Fruit fly (Drosophila melanogaster) whole organism, embryonic: ENCODE data around the gene CG33217.
A peak's percentile ranks its signal among the peaks of the same experiment; 100 is the strongest.

Experiments used
- Abd-B ChIP-seq: fragments of 200-800 bp; sonication (Bioruptor generic); optimal IDR thresholded peaks from 2 replicates; lab custom pipeline; 2018; ENCODE audit warnings: missing biosample characterization, mild to moderate bottlenecking, missing genetic modification characterization, moderate library complexity
- Ada2b ChIP-seq: fragments of 200-800 bp; sonication (Bioruptor generic); IDR thresholded peaks from 2 replicates; pipeline ENCODE4 v1.3.6; 2022; ENCODE audit warnings: missing biosample characterization, missing genetic modification characterization
- Asciz ChIP-seq: fragments of 200-800 bp; sonication (Bioruptor generic); optimal IDR thresholded peaks from 2 replicates; lab custom pipeline; 2017; ENCODE audit warnings: missing biosample characterization, mild to moderate bottlenecking, missing genetic modification characterization, missing genetic modification reagents
- CG1024 ChIP-seq: fragments of 200-800 bp; sonication (Bioruptor generic); IDR thresholded peaks from 2 replicates; pipeline ENCODE4 v1.3.6; 2022; ENCODE audit warnings: missing biosample characterization, missing genetic modification characterization
- CG11695 ChIP-seq: fragments of 200-800 bp; sonication (Bioruptor generic); IDR thresholded peaks from 3 replicates; pipeline ENCODE4 v1.3.6; 2022; ENCODE audit warnings: missing biosample characterization, missing genetic modification characterization
- CG11723 ChIP-seq: fragments of 200-800 bp; sonication (Bioruptor generic); optimal IDR thresholded peaks from 2 replicates; lab custom pipeline; 2017; ENCODE audit warnings: missing biosample characterization, mild to moderate bottlenecking, missing genetic modification characterization
- CG12769 ChIP-seq: fragments of 200-800 bp; sonication (Bioruptor generic); optimal IDR thresholded peaks from 2 replicates; lab custom pipeline; 2019; ENCODE audit warnings: missing biosample characterization, mild to moderate bottlenecking, missing genetic modification characterization, moderate library complexity
- CG12942 ChIP-seq: fragments of 200-800 bp; sonication (Bioruptor generic); optimal IDR thresholded peaks from 3 replicates; lab custom pipeline; 2016; ENCODE audit warnings: missing biosample characterization, missing genetic modification characterization
- CG1603 ChIP-seq: fragments of 200-800 bp; sonication (Bioruptor generic); optimal IDR thresholded peaks from 2 replicates; lab custom pipeline; 2019; ENCODE audit warnings: missing biosample characterization, mild to moderate bottlenecking, missing genetic modification characterization, moderate library complexity
- CG17802 ChIP-seq: fragments of 200-800 bp; sonication (Bioruptor generic); optimal IDR thresholded peaks from 2 replicates; lab custom pipeline; 2018; ENCODE audit warnings: missing biosample characterization, mild to moderate bottlenecking, missing genetic modification characterization, moderate library complexity
- CG17912 ChIP-seq: fragments of 200-800 bp; sonication (Bioruptor generic); optimal IDR thresholded peaks from 2 replicates; lab custom pipeline; 2018; ENCODE audit warnings: missing biosample characterization, mild to moderate bottlenecking, missing genetic modification characterization
- CG18011 ChIP-seq: fragments of 200-800 bp; sonication (Bioruptor generic); optimal IDR thresholded peaks from 2 replicates; lab custom pipeline; 2017; ENCODE audit warnings: missing biosample characterization, missing genetic modification characterization, mild to moderate bottlenecking, moderate library complexity, missing genotype
- CG2889 ChIP-seq: fragments of 200-800 bp; sonication (Bioruptor generic); IDR thresholded peaks from 3 replicates; pipeline ENCODE4 v1.3.6; 2022; ENCODE audit warnings: missing biosample characterization, missing genetic modification characterization
- CG30020 ChIP-seq: fragments of 200-800 bp; optimal IDR thresholded peaks from 2 replicates; lab custom pipeline; 2019; ENCODE audit warnings: missing biosample characterization, mild to moderate bottlenecking, missing genetic modification characterization, moderate library complexity
- CG3065 ChIP-seq: fragments of 200-800 bp; sonication (Bioruptor generic); optimal IDR thresholded peaks from 2 replicates; lab custom pipeline; 2016; ENCODE audit warnings: missing biosample characterization, missing genetic modification characterization
- CG43689 ChIP-seq: fragments of 200-800 bp; sonication (Bioruptor generic); IDR thresholded peaks from 2 replicates; pipeline ENCODE4 v1.3.6; 2022; ENCODE audit warnings: missing biosample characterization, missing genetic modification characterization
- CG4424 ChIP-seq: fragments of 200-800 bp; sonication (Bioruptor generic); optimal IDR thresholded peaks from 3 replicates; lab custom pipeline; 2016; ENCODE audit warnings: missing biosample characterization, missing genetic modification characterization
- CG4617 ChIP-seq: fragments of 200-800 bp; sonication (Bioruptor generic); optimal IDR thresholded peaks from 3 replicates; lab custom pipeline; 2016; ENCODE audit warnings: missing biosample characterization, missing genetic modification characterization, borderline replicate concordance
- CG8359 ChIP-seq: fragments of 200-800 bp; sonication (Bioruptor generic); optimal IDR thresholded peaks from 2 replicates; lab custom pipeline; 2017; ENCODE audit warnings: missing biosample characterization, mild to moderate bottlenecking, missing genetic modification characterization, borderline replicate concordance
- CG8388 ChIP-seq: fragments of 200-800 bp; sonication (Bioruptor generic); optimal IDR thresholded peaks from 2 replicates; lab custom pipeline; 2019; ENCODE audit warnings: missing biosample characterization, mild to moderate bottlenecking, missing genetic modification characterization, moderate library complexity
- CG9797 ChIP-seq: fragments of 200-800 bp; sonication (Bioruptor generic); optimal IDR thresholded peaks from 3 replicates; lab custom pipeline; 2018; ENCODE audit warnings: missing biosample characterization, mild to moderate bottlenecking, missing genetic modification characterization
- CTCF ChIP-seq: fragments of 200-800 bp; sonication (Bioruptor generic); optimal IDR thresholded peaks from 2 replicates; lab custom pipeline; 2017; ENCODE audit warnings: missing biosample characterization, mild to moderate bottlenecking, missing genetic modification characterization, moderate library complexity
- CkIIα-i1 ChIP-seq: fragments of 200-800 bp; sonication (Bioruptor generic); IDR thresholded peaks from 2 replicates; pipeline ENCODE4 v1.3.6; 2022; ENCODE audit warnings: missing biosample characterization, missing genetic modification characterization
- CrebB ChIP-seq: fragments of 200-800 bp; sonication (Bioruptor generic); optimal IDR thresholded peaks from 3 replicates; lab custom pipeline; 2018; ENCODE audit warnings: missing biosample characterization, mild to moderate bottlenecking, missing genetic modification characterization
- D19B ChIP-seq: fragments of 200-800 bp; sonication (Bioruptor generic); optimal IDR thresholded peaks from 2 replicates; lab custom pipeline; 2017; ENCODE audit warnings: missing biosample characterization, mild to moderate bottlenecking, missing genetic modification characterization
- Dad ChIP-seq: fragments of 200-800 bp; sonication (Bioruptor generic); optimal IDR thresholded peaks from 3 replicates; lab custom pipeline; 2016; ENCODE audit warnings: missing biosample characterization, missing genetic modification characterization
- Dbx ChIP-seq: fragments of 200-800 bp; sonication (Bioruptor generic); IDR thresholded peaks from 3 replicates; pipeline ENCODE4 v1.3.6; 2022; ENCODE audit warnings: missing biosample characterization, missing genetic modification characterization
- Elba2 ChIP-seq: fragments of 200-800 bp; sonication (Bioruptor generic); optimal IDR thresholded peaks from 3 replicates; lab custom pipeline; 2016; ENCODE audit warnings: missing biosample characterization, missing genetic modification characterization
- GATAe ChIP-seq: fragments of 200-800 bp; sonication (Bioruptor generic); conservative IDR thresholded peaks from 2 replicates; pipeline ENCODE4 v1.3.6; 2022; ENCODE audit warnings: missing biosample characterization, missing genetic modification characterization
- Hr39 ChIP-seq: fragments of >200 bp; optimal IDR thresholded peaks from 2 replicates; lab custom pipeline; 2017
- Mrtf ChIP-seq: fragments of 200-800 bp; sonication (Bioruptor generic); IDR thresholded peaks from 3 replicates; pipeline ENCODE4 v1.3.6; 2022; ENCODE audit warnings: missing biosample characterization, missing genetic modification characterization
- Neu2 ChIP-seq: fragments of 200-800 bp; sonication (Bioruptor generic); optimal IDR thresholded peaks from 3 replicates; lab custom pipeline; 2016; ENCODE audit warnings: missing biosample characterization, missing genetic modification characterization, borderline replicate concordance
- Sox100B ChIP-seq: fragments of 200-800 bp; sonication (Bioruptor generic); optimal IDR thresholded peaks from 3 replicates; lab custom pipeline; 2018; ENCODE audit warnings: missing biosample characterization, mild to moderate bottlenecking, missing genetic modification characterization
- Sry-δ ChIP-seq: fragments of 200-800 bp; sonication (Bioruptor generic); optimal IDR thresholded peaks from 2 replicates; lab custom pipeline; 2016; ENCODE audit warnings: missing biosample characterization, missing genetic modification characterization
- Trl ChIP-seq, 3 experiments: fragments of >200 bp in 2 of 3; fragments of 200-800 bp in 1 of 3; sonication (Bioruptor generic) in 1 of 3; optimal IDR thresholded peaks; 2 replicates in 1 of 3; 3 replicates in 2 of 3; lab custom pipeline; 2016 to 2017; ENCODE audit warnings: missing biosample characterization in 1 of 3, missing genetic modification characterization in 1 of 3
- esg ChIP-seq: fragments of 200-800 bp; sonication (Bioruptor generic); conservative IDR thresholded peaks from 2 replicates; pipeline ENCODE4 v1.3.6; 2022; ENCODE audit warnings: missing biosample characterization, missing genetic modification characterization
- fd64A ChIP-seq: fragments of 200-800 bp; sonication (Bioruptor generic); optimal IDR thresholded peaks from 3 replicates; lab custom pipeline; 2018; ENCODE audit warnings: missing biosample characterization, mild to moderate bottlenecking, missing genetic modification characterization
- fru ChIP-seq: fragments of >200 bp; optimal IDR thresholded peaks from 2 replicates; lab custom pipeline; 2017
- ftz-f1 ChIP-seq: fragments of 200-800 bp; sonication (Bioruptor generic); optimal IDR thresholded peaks from 2 replicates; lab custom pipeline; 2016; ENCODE audit warnings: missing biosample characterization, missing genetic modification characterization
- kah ChIP-seq: fragments of 200-800 bp; sonication (Bioruptor generic); optimal IDR thresholded peaks from 2 replicates; lab custom pipeline; 2018; ENCODE audit warnings: missing biosample characterization, mild to moderate bottlenecking, missing genetic modification characterization
- lov ChIP-seq, 2 experiments: fragments of 200-800 bp in 1 of 2; fragments of >200 bp in 1 of 2; sonication (Bioruptor generic) in 1 of 2; IDR thresholded peaks in 1 of 2; optimal IDR thresholded peaks in 1 of 2; 2 replicates in 1 of 2; 3 replicates in 1 of 2; pipeline versions ENCODE4 v1.3.6 to Lab custom; 2017 to 2022; ENCODE audit warnings: missing biosample characterization in 1 of 2, missing genetic modification characterization in 1 of 2
- pfk ChIP-seq: fragments of 200-800 bp; sonication (Bioruptor generic); optimal IDR thresholded peaks from 2 replicates; lab custom pipeline; 2018; ENCODE audit warnings: missing biosample characterization, mild to moderate bottlenecking, missing genetic modification characterization, moderate library complexity
- row ChIP-seq: fragments of 200-800 bp; sonication (Bioruptor generic); IDR thresholded peaks from 3 replicates; pipeline ENCODE4 v1.3.6; 2022; ENCODE audit warnings: missing biosample characterization, missing genetic modification characterization
- salm ChIP-seq: fragments of 200-800 bp; sonication (Bioruptor generic); optimal IDR thresholded peaks from 2 replicates; lab custom pipeline; 2018; ENCODE audit warnings: missing biosample characterization, mild to moderate bottlenecking, missing genetic modification characterization
- sima ChIP-seq: fragments of 200-800 bp; sonication (Bioruptor generic); optimal IDR thresholded peaks from 2 replicates; lab custom pipeline; 2016; ENCODE audit warnings: missing biosample characterization, missing genetic modification characterization
- sisA ChIP-seq: fragments of 200-800 bp; sonication (Bioruptor generic); IDR thresholded peaks from 2 replicates; pipeline ENCODE4 v1.3.6; 2022; ENCODE audit warnings: missing biosample characterization, missing genetic modification characterization
- sr ChIP-seq: fragments of 200-800 bp; sonication (Bioruptor generic); IDR thresholded peaks from 3 replicates; pipeline ENCODE4 v1.3.6; 2022; ENCODE audit warnings: missing biosample characterization, missing genetic modification characterization
- ssp ChIP-seq: fragments of 200-800 bp; sonication (Bioruptor generic); IDR thresholded peaks from 2 replicates; pipeline ENCODE4 v1.3.6; 2022; ENCODE audit warnings: missing biosample characterization, missing genetic modification characterization
- vvl ChIP-seq: fragments of 200-800 bp; sonication (Bioruptor generic); IDR thresholded peaks from 2 replicates; pipeline ENCODE4 v1.3.6; 2022; ENCODE audit warnings: missing biosample characterization, missing genetic modification characterization
- z ChIP-seq: fragments of 200-800 bp; sonication (Bioruptor generic); IDR thresholded peaks from 3 replicates; pipeline ENCODE4 v1.3.6; 2022; ENCODE audit warnings: missing biosample characterization, missing genetic modification characterization

CG33217 gene

dm6 chr3L:23095277-23095676 lies 30.5 kb upstream of the CG33217 start, which contains the start of gene RpL10 (continued):
- peak; percentile 15 for TF ChIP-seq kah
- peak; percentile 6 for TF ChIP-seq CG4424 (GFP tag; lab: Kevin White, UChicago)
- TF ChIP-seq CG12942, result peak; percentile 31
- peak; percentile 31 for TF ChIP-seq D19B (GFP tag; lab: Kevin White, UChicago)
- TF ChIP-seq ftz-f1 (GFP tag; lab: Kevin White, UChicago), result no peak
- peak; percentile 11 for TF ChIP-seq CG17912 (GFP tag; lab: Kevin White, UChicago)
- TF ChIP-seq Sry-δ (GFP tag; lab: Kevin White, UChicago), result peak; percentile 21
- TF ChIP-seq CrebB (tag; lab: Kevin White, UChicago), result peak; percentile 69

dm6 chr3L:23096803-23097425 lies 28.9 kb upstream of the CG33217 start, which contains the start of gene CkIIalpha:
CkIIalpha (plus strand) TSS chr3L:23097072.
- no peak for TF ChIP-seq CTCF (GFP tag; lab: Kevin White, UChicago)
- no peak for TF ChIP-seq CrebB (tag; lab: Kevin White, UChicago)
- TF ChIP-seq pfk (GFP tag; lab: Kevin White, UChicago), result peak; percentile 18
- no peak for TF ChIP-seq Dad (GFP tag; lab: Kevin White, UChicago)
- no peak for TF ChIP-seq CG11695 (GFP tag; lab: Robert Waterston, UW)
- no peak for TF ChIP-seq vvl
- TF ChIP-seq esg, result no peak
- TF ChIP-seq Elba2, result peak; percentile 29
- no peak for TF ChIP-seq lov (optimal IDR thresholded peaks at IDR 0.05; lab: Kevin White, UChicago)
- no peak for TF ChIP-seq lov (GFP tag; IDR thresholded peaks at IDR 0.05; lab: Robert Waterston, UW)
- no peak for TF ChIP-seq fru (lab: Kevin White, UChicago)
- TF ChIP-seq CG4617, result no peak
- TF ChIP-seq CG3065, result no peak
- peak; percentile 70 for TF ChIP-seq CG8388 (GFP tag; lab: Kevin White, UChicago)
- no peak for TF ChIP-seq Hr39
- TF ChIP-seq sr (GFP tag; lab: Robert Waterston, UW), result no peak
- no peak for TF ChIP-seq GATAe (GFP tag; lab: Robert Waterston, UW)
- no peak for TF ChIP-seq Asciz (GFP tag; lab: Kevin White, UChicago)
- TF ChIP-seq Trl (optimal IDR thresholded peaks at IDR 0.05; lab: Kevin White, UChicago), result no peak
- no peak for TF ChIP-seq Trl (GFP tag; optimal IDR thresholded peaks at IDR 0.05; lab: Kevin White, UChicago)
- no peak for TF ChIP-seq Ada2b (GFP tag; lab: Robert Waterston, UW)
- TF ChIP-seq CG11723, result peak; percentile 38
- no peak for TF ChIP-seq sisA (GFP tag; lab: Robert Waterston, UW)
- TF ChIP-seq salm (tag; lab: Kevin White, UChicago), result no peak
- TF ChIP-seq Sox100B (GFP tag; lab: Kevin White, UChicago), result no peak
- peak; percentile 98 for TF ChIP-seq CG1603 (tag; lab: Kevin White, UChicago)
- TF ChIP-seq CG8359 (GFP tag; lab: Kevin White, UChicago), result no peak
- no peak for TF ChIP-seq sima
- TF ChIP-seq CkIIα-i1 (GFP tag; lab: Robert Waterston, UW), result no peak
- peak; percentile 95 for TF ChIP-seq CG30020 (tag; lab: Kevin White, UChicago)
- peak; percentile 71 for TF ChIP-seq CG1024 (GFP tag; lab: Robert Waterston, UW)
- TF ChIP-seq row (GFP tag; lab: Robert Waterston, UW), result 0 out of 3 replicates have a peak, but pooled peaks have one; percentile 11
- no peak for TF ChIP-seq CG12769
- no peak for TF ChIP-seq CG43689
- TF ChIP-seq Abd-B (GFP tag; lab: Kevin White, UChicago), result no peak
- no peak for TF ChIP-seq Mrtf (GFP tag; lab: Robert Waterston, UW)
- TF ChIP-seq fd64A (GFP tag; lab: Kevin White, UChicago), result no peak
- TF ChIP-seq CG9797 (GFP tag; lab: Kevin White, UChicago), result no peak
- TF ChIP-seq ssp (GFP tag; lab: Robert Waterston, UW), result peak; percentile 73
- TF ChIP-seq CG2889, result no peak
- no peak for TF ChIP-seq Neu2 (GFP tag; lab: Kevin White, UChicago)
- TF ChIP-seq CG18011 (GFP tag; lab: Kevin White, UChicago), result no peak
- TF ChIP-seq Dbx (GFP tag; lab: Robert Waterston, UW), result no peak
- TF ChIP-seq CG17802 (tag; lab: Kevin White, UChicago), result peak; percentile 89
- no peak for TF ChIP-seq z (GFP tag; lab: Robert Waterston, UW)
